Fruit fly (Drosophila melanogaster) Kc167 (cell line): Measurements from ENCODE around the gene eIF4A.

Experiments
- Sin3A ChIP-seq: fragments of >200 bp; optimal IDR thresholded peaks from 2 replicates; lab custom pipeline; 2018; ENCODE audit warnings: missing external identifiers
- h ChIP-seq: fragments of >200 bp; optimal IDR thresholded peaks from 3 replicates; lab custom pipeline; 2018; ENCODE audit warnings: missing external identifiers
- psq ChIP-seq: fragments of >200 bp; optimal IDR thresholded peaks from 2 replicates; lab custom pipeline; 2017; ENCODE audit warnings: missing external identifiers
- ttk ChIP-seq: sonication (Bioruptor generic); optimal IDR thresholded peaks from 2 replicates; lab custom pipeline; 2017; ENCODE audit warnings: missing external identifiers

dm6 chr2L:5988115-5989092, 6.8 kb downstream of the eIF4A start:
- TF ChIP-seq Sin3A (lab: Kevin White, UChicago) (no peak), psq (lab: Kevin White, UChicago) (no peak), h (no peak), ttk (lab: Kevin White, UChicago) (no peak)
